Fruit fly (Drosophila melanogaster) whole organism, wandering third instar larva: ENCODE data around the gene CG34300.

Experiments
- Abd-B ChIP-seq: fragments of >200 bp; optimal IDR thresholded peaks from 2 replicates; lab custom pipeline; 2017; ENCODE audit warnings: missing biosample characterization, missing genetic modification characterization
- CG32264 ChIP-seq: fragments of 200-800 bp; sonication (Bioruptor generic); optimal IDR thresholded peaks from 2 replicates; lab custom pipeline; 2016; ENCODE audit warnings: missing biosample characterization, missing genetic modification characterization
- CG9705 ChIP-seq: fragments of 200-800 bp; sonication (Bioruptor generic); optimal IDR thresholded peaks from 2 replicates; lab custom pipeline; 2018; ENCODE audit warnings: missing biosample characterization, mild to moderate bottlenecking, missing genetic modification characterization
- CrebA ChIP-seq: fragments of 200-800 bp; sonication (Bioruptor generic); optimal IDR thresholded peaks from 2 replicates; lab custom pipeline; 2016; ENCODE audit warnings: missing biosample characterization, mild to moderate bottlenecking, missing genetic modification characterization, borderline replicate concordance
- Dfd ChIP-seq: fragments of >200 bp; optimal IDR thresholded peaks from 2 replicates; lab custom pipeline; 2017; ENCODE audit warnings: missing biosample characterization, missing genetic modification characterization
- Dif ChIP-seq: fragments of 200-275, 200-300 bp; sonication (Bioruptor generic); optimal IDR thresholded peaks from 2 replicates; lab custom pipeline; 2018; ENCODE audit warnings: missing biosample characterization, missing genetic modification characterization; ENCODE audit not compliant: partially characterized antibody
- GATAd ChIP-seq: sonication (Bioruptor generic); optimal IDR thresholded peaks from 2 replicates; lab custom pipeline; 2016; ENCODE audit warnings: missing biosample characterization, missing genetic modification characterization
- HLH106 ChIP-seq: fragments of 200-800 bp; optimal IDR thresholded peaks from 3 replicates; lab custom pipeline; 2019; ENCODE audit warnings: missing biosample characterization, mild to moderate bottlenecking, missing genetic modification characterization, moderate library complexity
- Hnf4 ChIP-seq: fragments of 200-800 bp; sonication (Bioruptor generic); optimal IDR thresholded peaks from 2 replicates; lab custom pipeline; 2016; ENCODE audit warnings: missing biosample characterization, mild to moderate bottlenecking, missing genetic modification characterization
- Hr78 ChIP-seq: fragments of >200 bp; optimal IDR thresholded peaks from 2 replicates; lab custom pipeline; 2017; ENCODE audit warnings: missing biosample characterization, missing genetic modification characterization
- Hr83 ChIP-seq: fragments of 200-300 bp; sonication (Bioruptor generic); optimal IDR thresholded peaks from 2 replicates; lab custom pipeline; 2016; ENCODE audit warnings: missing biosample characterization, mild to moderate bottlenecking, missing genetic modification characterization, moderate library complexity; ENCODE audit not compliant: poor library complexity, severe bottlenecking
- Jra ChIP-seq: sonication (Bioruptor generic); optimal IDR thresholded peaks from 2 replicates; lab custom pipeline; 2016; ENCODE audit warnings: missing biosample characterization, missing genetic modification characterization
- Mio ChIP-seq: sonication (Bioruptor generic); optimal IDR thresholded peaks from 2 replicates; lab custom pipeline; 2016; ENCODE audit warnings: missing biosample characterization, missing genetic modification characterization
- Myc ChIP-seq: fragments of >200 bp; optimal IDR thresholded peaks from 2 replicates; lab custom pipeline; 2017
- N ChIP-seq: fragments of >200 bp; optimal IDR thresholded peaks from 2 replicates; lab custom pipeline; 2018; ENCODE audit warnings: missing biosample characterization, missing external identifiers, missing genetic modification characterization
- OdsH ChIP-seq: fragments of 200-800 bp; sonication (Bioruptor generic); optimal IDR thresholded peaks from 2 replicates; lab custom pipeline; 2016; ENCODE audit warnings: missing biosample characterization, mild to moderate bottlenecking, missing genetic modification characterization
- Rel ChIP-seq, 2 experiments: fragments of 200-800 bp; sonication (Bioruptor generic) in 1 of 2; optimal IDR thresholded peaks; 2 replicates in 1 of 2; 3 replicates in 1 of 2; lab custom pipeline; 2016 to 2019; ENCODE audit warnings: mild to moderate bottlenecking in 2 of 2, missing biosample characterization in 2 of 2, missing genetic modification characterization in 2 of 2, moderate library complexity in 1 of 2
- Sp1 ChIP-seq: fragments of 200-800 bp; sonication (Bioruptor generic); optimal IDR thresholded peaks from 3 replicates; lab custom pipeline; 2019; ENCODE audit warnings: missing biosample characterization, mild to moderate bottlenecking, missing genetic modification characterization, moderate library complexity
- Vsx2 ChIP-seq: fragments of 200-300, 225-300 bp; sonication (Bioruptor generic); optimal IDR thresholded peaks from 2 replicates; lab custom pipeline; 2018; ENCODE audit warnings: missing biosample characterization, missing genetic modification characterization; ENCODE audit not compliant: partially characterized antibody
- br ChIP-seq: fragments of 200-800 bp; sonication (Bioruptor generic); optimal IDR thresholded peaks from 2 replicates; lab custom pipeline; 2016; ENCODE audit warnings: missing biosample characterization, missing genetic modification characterization
- brk ChIP-seq: fragments of 200-800 bp; sonication (Bioruptor generic); optimal IDR thresholded peaks from 2 replicates; lab custom pipeline; 2016; ENCODE audit warnings: missing biosample characterization, mild to moderate bottlenecking, missing genetic modification characterization
- dl ChIP-seq, 2 experiments: fragments of 175-275, 200-275 bp in 1 of 2; fragments of 200-275 bp in 1 of 2; sonication (Bioruptor generic); optimal IDR thresholded peaks; lab custom pipeline; 2018; ENCODE audit warnings: mild to moderate bottlenecking in 2 of 2, missing biosample characterization in 2 of 2, missing genetic modification characterization in 2 of 2, moderate library complexity in 2 of 2; ENCODE audit not compliant: partially characterized antibody in 2 of 2, insufficient read depth in 1 of 2
- dmrt93B ChIP-seq: fragments of 200-800 bp; sonication (Bioruptor generic); optimal IDR thresholded peaks from 2 replicates; lab custom pipeline; 2018; ENCODE audit warnings: missing biosample characterization, mild to moderate bottlenecking, missing genetic modification characterization
- dsf ChIP-seq: sonication (Bioruptor generic); optimal IDR thresholded peaks from 2 replicates; lab custom pipeline; 2016; ENCODE audit warnings: missing biosample characterization, missing genetic modification characterization, borderline replicate concordance
- ey ChIP-seq: fragments of 200-800 bp; sonication (Bioruptor generic); optimal IDR thresholded peaks from 2 replicates; lab custom pipeline; 2016; ENCODE audit warnings: missing biosample characterization, missing genetic modification characterization
- foxo ChIP-seq, 2 experiments: fragments of 200-800 bp; sonication (Bioruptor generic); optimal IDR thresholded peaks; 2 replicates in 1 of 2; 3 replicates in 1 of 2; lab custom pipeline; 2016 to 2017; ENCODE audit warnings: missing biosample characterization in 2 of 2, missing genetic modification characterization in 2 of 2
- fru ChIP-seq: fragments of 200-800 bp; sonication (Bioruptor generic); optimal IDR thresholded peaks from 3 replicates; lab custom pipeline; 2016; ENCODE audit warnings: missing biosample characterization, mild to moderate bottlenecking, missing genetic modification characterization
- h ChIP-seq: fragments of 200-800 bp; sonication (Bioruptor generic); optimal IDR thresholded peaks from 3 replicates; lab custom pipeline; 2016; ENCODE audit warnings: missing biosample characterization, mild to moderate bottlenecking, missing genetic modification characterization
- jim ChIP-seq: fragments of 175-275, 200-325 bp; sonication (Bioruptor generic); optimal IDR thresholded peaks from 2 replicates; lab custom pipeline; 2016; ENCODE audit warnings: missing biosample characterization, mild to moderate bottlenecking, missing genetic modification characterization
- lola ChIP-seq: fragments of >200 bp; optimal IDR thresholded peaks from 2 replicates; lab custom pipeline; 2017; ENCODE audit warnings: missing biosample characterization, missing genetic modification characterization
- pan ChIP-seq: fragments of >200 bp; optimal IDR thresholded peaks from 2 replicates; lab custom pipeline; 2017
- psq ChIP-seq: fragments of 200-800 bp; sonication (Bioruptor generic); optimal IDR thresholded peaks from 3 replicates; lab custom pipeline; 2017; ENCODE audit warnings: missing biosample characterization, mild to moderate bottlenecking, missing genetic modification characterization, moderate library complexity
- rgr ChIP-seq: fragments of 200-800 bp; sonication (Bioruptor generic); optimal IDR thresholded peaks from 3 replicates; lab custom pipeline; 2016; ENCODE audit warnings: missing biosample characterization, mild to moderate bottlenecking, missing genetic modification characterization
- sage ChIP-seq: fragments of 200-800 bp; sonication (Bioruptor generic); optimal IDR thresholded peaks from 2 replicates; lab custom pipeline; 2016; ENCODE audit warnings: missing biosample characterization, mild to moderate bottlenecking, missing genetic modification characterization
- sv ChIP-seq: fragments of 200-800 bp; sonication (Bioruptor generic); optimal IDR thresholded peaks from 3 replicates; lab custom pipeline; 2016; ENCODE audit warnings: missing biosample characterization, missing genetic modification characterization
- tai ChIP-seq: sonication (Bioruptor generic); optimal IDR thresholded peaks from 2 replicates; lab custom pipeline; 2016; ENCODE audit warnings: missing biosample characterization, missing genetic modification characterization
- usp ChIP-seq: fragments of >200 bp; optimal IDR thresholded peaks from 2 replicates; lab custom pipeline; 2017; ENCODE audit warnings: missing biosample characterization, missing genetic modification characterization
- woc ChIP-seq: sonication (Bioruptor generic); optimal IDR thresholded peaks from 2 replicates; lab custom pipeline; 2016; ENCODE audit warnings: missing biosample characterization, mild to moderate bottlenecking, missing genetic modification characterization

Gene CG34300

dm6 chr3R:30259561-30259960, 46.9 kb downstream of the CG34300 start:
- TF ChIP-seq Vsx2 (GFP tag; lab: Kevin White, UChicago) (no peak), usp (no peak), dmrt93B (GFP tag; lab: Kevin White, UChicago) (no peak), h (GFP tag; lab: Kevin White, UChicago) (peak; percentile 13), ey (GFP tag; lab: Kevin White, UChicago) (no peak), sage (GFP tag; lab: Kevin White, UChicago) (no peak)

dm6 chr3R:30258991-30259351, 47.5 kb downstream of the CG34300 start:
- TF ChIP-seq Myc (lab: Kevin White, UChicago) (no peak), usp (no peak), HLH106 (tag; lab: Kevin White, UChicago) (peak; percentile 89), Jra (peak; percentile 43), brk (GFP tag; lab: Kevin White, UChicago) (peak; percentile 68), GATAd (no peak), ey (GFP tag; lab: Kevin White, UChicago) (peak; percentile 94), OdsH (GFP tag; lab: Kevin White, UChicago) (peak; percentile 92), foxo (GFP tag; optimal IDR thresholded peaks at IDR 0.05; lab: Kevin White, UChicago) (peak; percentile 84 to 92), Rel (GFP tag; optimal IDR thresholded peaks at IDR 0.05; lab: Kevin White, UChicago) (peak; percentile 81), Rel (tag; optimal IDR thresholded peaks at IDR 0.05; lab: Kevin White, UChicago) (peak; percentile 39), rgr (GFP tag; lab: Kevin White, UChicago) (peak; percentile 90), Sp1 (peak; percentile 92), h (GFP tag; lab: Kevin White, UChicago) (peak; percentile 95), dsf (no peak), woc (GFP tag; lab: Kevin White, UChicago) (peak; percentile 93), CG9705 (peak; percentile 55), Dfd (GFP tag; lab: Kevin White, UChicago) (no peak), Mio (GFP tag; lab: Kevin White, UChicago) (peak; percentile 34), jim (no peak), dmrt93B (GFP tag; lab: Kevin White, UChicago) (peak; percentile 81), Dif (GFP tag; lab: Kevin White, UChicago) (no peak), Hr83 (peak; percentile 16), Hnf4 (GFP tag; lab: Kevin White, UChicago) (peak; percentile 85), Hr78 (GFP tag; lab: Kevin White, UChicago) (no peak), CrebA (peak; percentile 72), pan (lab: Kevin White, UChicago) (no peak), Abd-B (GFP tag; lab: Kevin White, UChicago) (no peak), fru (GFP tag; lab: Kevin White, UChicago) (peak; percentile 96), psq (GFP tag; lab: Kevin White, UChicago) (peak; percentile 95), dl (GFP tag; optimal IDR thresholded peaks at IDR 0.05; lab: Kevin White, UChicago; ENCODE audit: insufficient read depth in 1 of 2, partially characterized antibody in 2 of 2) (no peak), Vsx2 (GFP tag; lab: Kevin White, UChicago) (no peak), sage (GFP tag; lab: Kevin White, UChicago) (peak; percentile 87), CG32264 (GFP tag; lab: Kevin White, UChicago) (peak; percentile 92), tai (GFP tag; lab: Kevin White, UChicago) (peak; percentile 70), sv (GFP tag; lab: Kevin White, UChicago) (no peak), N (GFP tag; lab: Kevin White, UChicago) (no peak), br (GFP tag; lab: Kevin White, UChicago) (peak; percentile 95), lola (GFP tag; lab: Kevin White, UChicago) (no peak)
